Worm (Caenorhabditis elegans): Measurements from ENCODE around the gene D1086.6.
"Not testable (repeated sequence)": the region's sequence is repeated elsewhere in the genome, so short reads cannot be mapped to it uniquely, and the experiment has no call there.

The D1086.6 gene

DNA sequence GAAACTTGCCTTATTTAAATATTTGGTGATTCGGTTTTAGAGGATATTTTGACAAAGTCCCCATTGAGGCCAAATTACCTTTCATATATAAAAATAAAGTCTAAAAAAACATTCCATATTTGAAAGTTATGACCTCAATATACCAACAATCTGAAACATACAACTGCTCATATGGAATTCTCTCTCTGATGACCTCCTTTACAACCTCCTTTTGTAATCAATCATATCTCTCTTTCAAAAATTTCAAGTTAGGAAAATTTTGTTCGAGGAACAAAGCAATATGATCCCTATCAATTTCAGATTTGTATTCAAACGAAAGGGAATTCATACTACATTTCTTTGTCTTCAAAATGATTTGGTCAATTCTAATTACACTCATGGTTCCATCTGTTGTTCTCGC is at the start of gene D1086.6:
D1086.6 (plus strand) TSS at position 301 of the 400 bp plus-strand sequence.
- TF ChIP-seq hnd-1 (tag; optimal IDR thresholded peaks at IDR 0.05) (no peak), ets-7 (tag; optimal IDR thresholded peaks at IDR 0.05) (no peak), tra-4 (tag; optimal IDR thresholded peaks at IDR 0.05) (no peak), aly-1 (tag; optimal IDR thresholded peaks at IDR 0.05) (no peak), hmbx-1 (tag; optimal IDR thresholded peaks at IDR 0.05) (no peak), B0310.2 (tag; optimal IDR thresholded peaks at IDR 0.05) (no peak), tbx-37 (GFP tag; conservative IDR thresholded peaks at IDR 0.05) (no peak), ceh-36 (tag; optimal IDR thresholded peaks at IDR 0.05) (no peak)

ce11 chrV:14033649-14034048 is 46.0 kb upstream of the D1086.6 start, which contains the start of gene ins-10:
ins-10 (plus strand) TSS chrV:14033949.
- TF ChIP-seq ceh-13 (GFP tag; optimal IDR thresholded peaks at IDR 0.05) (no peak), ama-1 (optimal IDR thresholded peaks at IDR 0.05) (no peak), pes-1 (GFP tag; IDR thresholded peaks at IDR 0.05) (no peak), sea-1 (GFP tag; conservative IDR thresholded peaks at IDR 0.05) (no peak), tbx-11 (GFP tag; IDR thresholded peaks at IDR 0.05) (no peak), tbx-37 (GFP tag; conservative IDR thresholded peaks at IDR 0.05) (no peak), ets-7 (tag; optimal IDR thresholded peaks at IDR 0.05) (no peak), aly-1 (tag; optimal IDR thresholded peaks at IDR 0.05) (no peak), tra-4 (tag; optimal IDR thresholded peaks at IDR 0.05) (no peak), B0310.2 (tag; optimal IDR thresholded peaks at IDR 0.05) (no peak), scrt-1 (GFP tag; IDR thresholded peaks at IDR 0.05) (no peak), flt-1 (GFP tag; IDR thresholded peaks at IDR 0.05) (no peak), hmg-4 (GFP tag; optimal IDR thresholded peaks at IDR 0.05) (no peak), hnd-1 (tag; optimal IDR thresholded peaks at IDR 0.05) (no peak), ceh-36 (tag; optimal IDR thresholded peaks at IDR 0.05) (no peak), F13C5.2 (tag; optimal IDR thresholded peaks at IDR 0.05) (no peak), hmbx-1 (tag; optimal IDR thresholded peaks at IDR 0.05) (no peak)

DNA sequence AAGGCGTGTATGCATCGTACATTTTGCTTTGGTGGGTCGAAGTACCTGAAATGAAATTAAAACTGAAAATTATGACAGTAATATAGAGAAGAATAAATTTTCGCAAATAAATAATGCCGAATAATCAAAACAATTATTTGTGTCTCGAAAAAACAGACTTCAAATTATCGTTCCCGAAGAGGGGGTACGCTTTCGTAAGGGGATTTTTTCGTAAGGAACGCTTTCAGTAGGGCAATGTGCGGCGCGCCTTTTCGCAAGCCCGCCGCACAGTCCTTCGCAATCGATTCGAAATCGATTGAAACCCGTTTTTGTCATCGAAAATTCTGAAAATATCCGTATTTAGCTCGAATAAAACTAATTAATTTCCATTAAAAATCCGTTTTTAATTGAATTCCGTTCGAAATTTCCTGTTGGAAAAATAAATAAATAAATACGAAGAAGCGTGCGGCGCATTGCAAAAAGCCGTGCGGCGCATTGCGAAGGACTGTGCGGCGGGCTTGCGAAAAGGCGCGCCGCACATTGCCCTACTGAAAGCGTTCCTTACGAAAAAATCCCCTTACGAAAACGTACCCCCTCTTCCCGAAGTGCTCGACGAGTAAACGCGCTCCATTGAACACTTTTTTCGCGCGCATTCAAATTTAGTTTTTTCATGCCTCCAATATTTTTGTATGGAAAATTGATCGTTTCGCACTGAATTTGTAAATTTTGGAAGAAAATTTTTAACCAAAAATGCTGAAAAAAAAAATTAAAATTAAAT is 41.1 kb upstream of the D1086.6 start, which contains the start of gene vps-39:
vps-39 (minus strand) TSS at position 51 of the 757 bp plus-strand sequence.
- TF ChIP-seq flt-1 (GFP tag; IDR thresholded peaks at IDR 0.05), result 0 out of 2 replicates have a peak, but pooled peaks have one; percentile 6
- peak; percentile 58; the same call in 1 of the 2 replicates for TF ChIP-seq tbx-37 (GFP tag; conservative IDR thresholded peaks at IDR 0.05)
- TF ChIP-seq pes-1 (GFP tag; IDR thresholded peaks at IDR 0.05), result peak; percentile 79; the same call in 1 of the 2 replicates
- TF ChIP-seq hmg-4 (GFP tag; optimal IDR thresholded peaks at IDR 0.05), result peak; percentile 17
- peak; percentile 50; the same call in 1 of the 2 replicates for TF ChIP-seq scrt-1 (GFP tag; IDR thresholded peaks at IDR 0.05)
- TF ChIP-seq sea-1 (GFP tag; conservative IDR thresholded peaks at IDR 0.05), result peak; percentile 77

- not testable (repeated sequence) for TF ChIP-seq F13C5.2 (tag; optimal IDR thresholded peaks at IDR 0.05); scrt-1 (GFP tag; IDR thresholded peaks at IDR 0.05); ama-1 (optimal IDR thresholded peaks at IDR 0.05)
Observed at ce11 chrV:14049274-14049673, 30.3 kb upstream of the D1086.6 start, which contains the start of gene F58D12.1. F58D12.1 (plus strand) TSS chrV:14049574.

- TF ChIP-seq pes-1 (GFP tag; IDR thresholded peaks at IDR 0.05) (peak; percentile 76; the same call in 1 of the 2 replicates), ets-7 (tag; optimal IDR thresholded peaks at IDR 0.05) (peak; percentile 35), tbx-11 (GFP tag; IDR thresholded peaks at IDR 0.05) (0 out of 2 replicates have a peak, but pooled peaks have one; percentile 28), scrt-1 (GFP tag; IDR thresholded peaks at IDR 0.05) (0 out of 2 replicates have a peak, but pooled peaks have one; percentile 53), tbx-37 (GFP tag; conservative IDR thresholded peaks at IDR 0.05) (peak; percentile 87), flt-1 (GFP tag; IDR thresholded peaks at IDR 0.05) (peak; percentile 53; the same call in 1 of the 2 replicates)
Observed at ce11 chrV:14055097-14055496, 24.5 kb upstream of the D1086.6 start.

DNA sequence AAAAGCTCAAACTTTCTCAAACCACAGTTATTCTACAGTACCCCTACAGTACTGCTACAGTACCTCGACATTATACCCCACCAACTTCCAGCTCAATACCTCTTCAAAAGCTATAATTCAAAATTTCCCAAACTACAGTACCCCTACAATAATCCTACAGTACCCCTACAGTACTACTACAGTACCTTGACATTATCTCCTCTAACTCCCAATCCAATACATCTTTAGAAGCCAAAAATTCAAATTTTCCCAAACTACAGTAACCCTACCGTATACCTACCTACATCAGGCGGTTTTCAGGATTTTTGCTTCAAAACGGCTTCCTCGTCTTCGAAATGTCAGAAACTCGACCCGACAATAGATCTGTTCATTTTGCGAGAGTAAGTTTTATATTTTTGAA is 22.1 kb upstream of the D1086.6 start, which contains the start of gene F58D12.3:
F58D12.3 (plus strand) TSS at position 301 of the 400 bp plus-strand sequence.
- TF ChIP-seq scrt-1 (GFP tag; IDR thresholded peaks at IDR 0.05), result no peak

- no peak for TF ChIP-seq F13C5.2 (tag; optimal IDR thresholded peaks at IDR 0.05)
Observed at ce11 chrV:14063980-14064379, 15.6 kb upstream of the D1086.6 start.

ce11 chrV:14064422-14064821 is 15.2 kb upstream of the D1086.6 start, which contains the start of gene D1086.21:
D1086.21 (plus strand) TSS chrV:14064722.
- no peak for TF ChIP-seq hmg-4 (GFP tag; optimal IDR thresholded peaks at IDR 0.05)
- TF ChIP-seq ets-7 (tag; optimal IDR thresholded peaks at IDR 0.05), result no peak
- no peak for TF ChIP-seq ama-1 (optimal IDR thresholded peaks at IDR 0.05)
- TF ChIP-seq B0310.2 (tag; optimal IDR thresholded peaks at IDR 0.05), result no peak
- TF ChIP-seq tra-4 (tag; optimal IDR thresholded peaks at IDR 0.05), result no peak

DNA sequence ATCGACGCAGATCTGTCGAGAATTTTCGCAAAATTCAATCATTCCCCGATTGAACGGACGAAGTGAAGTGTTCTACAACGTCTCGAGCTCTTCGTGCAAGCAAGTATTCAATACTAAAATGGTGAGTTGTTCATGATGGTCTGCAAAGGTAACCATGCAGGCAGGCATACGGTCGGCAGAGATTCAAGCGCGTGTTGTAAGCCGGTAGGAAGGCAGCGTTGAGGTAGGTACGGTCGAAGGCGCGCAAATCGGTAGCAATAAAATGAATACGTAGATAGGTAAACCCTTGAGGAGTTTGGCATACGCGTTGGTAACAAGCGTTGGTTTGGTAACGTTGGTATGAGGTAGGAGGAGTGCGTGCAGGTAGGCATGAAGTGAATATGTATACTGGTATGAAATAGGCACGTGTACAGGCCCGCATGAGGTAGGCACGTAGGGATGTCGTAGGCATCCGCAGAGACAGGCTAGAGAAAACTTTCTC is 11.7 kb upstream of the D1086.6 start, which contains the start of gene D1086.17:
D1086.17 (plus strand) TSS at position 51 of the 481 bp plus-strand sequence.
- no peak for TF ChIP-seq aly-1 (tag; optimal IDR thresholded peaks at IDR 0.05)
- no peak for TF ChIP-seq ets-7 (tag; optimal IDR thresholded peaks at IDR 0.05)
- no peak for TF ChIP-seq flt-1 (GFP tag; IDR thresholded peaks at IDR 0.05)

All from whole organism, early embryonic.